Worm (Caenorhabditis elegans) whole organism, young adult: ENCODE measurements around the gene gpa-4.
A peak's percentile ranks its signal among the peaks of the same experiment; 100 is the strongest.

Experiments
- B0261.1 ChIP-seq: sonication (generic microtip); optimal IDR thresholded peaks from 2 replicates; lab custom pipeline; 2016; ENCODE audit warnings: mild to moderate bottlenecking, missing genetic modification characterization, moderate library complexity, missing compliant biosample characterization
- C06A6.2 ChIP-seq: fragments of 200-800 bp; sonication (Bioruptor generic); conservative IDR thresholded peaks from 2 replicates; pipeline ENCODE4 v1.3.6; 2022; ENCODE audit warnings: missing genetic modification characterization, missing compliant biosample characterization
- F10E7.11 ChIP-seq: sonication (generic microtip); optimal IDR thresholded peaks from 2 replicates; lab custom pipeline; 2017; ENCODE audit warnings: mild to moderate bottlenecking, missing genetic modification characterization, moderate library complexity, missing compliant biosample characterization
- F22D6.2 ChIP-seq: sonication (generic microtip); optimal IDR thresholded peaks from 2 replicates; lab custom pipeline; 2016; ENCODE audit warnings: mild to moderate bottlenecking, missing genetic modification characterization, missing compliant biosample characterization
- F55B11.4 ChIP-seq: sonication (generic microtip); optimal IDR thresholded peaks from 2 replicates; lab custom pipeline; 2016; ENCODE audit warnings: missing compliant biosample characterization, missing genetic modification characterization, borderline replicate concordance; ENCODE audit not compliant: insufficient read depth
- T26A5.8 ChIP-seq: sonication (generic microtip); optimal IDR thresholded peaks from 2 replicates; lab custom pipeline; 2016; ENCODE audit warnings: missing genetic modification characterization, missing compliant biosample characterization
- Y56A3A.18 ChIP-seq: fragments of 200-800 bp; sonication (Bioruptor generic); IDR thresholded peaks from 2 replicates; pipeline ENCODE4 v1.3.6; 2022; ENCODE audit warnings: missing genetic modification reagents, missing genetic modification characterization, missing compliant biosample characterization
- Y95B8A.8 ChIP-seq: fragments of 200-800 bp; sonication (Bioruptor generic); IDR thresholded peaks from 2 replicates; pipeline ENCODE4 v1.3.6; 2022; ENCODE audit warnings: missing genetic modification reagents, missing genetic modification characterization, missing compliant biosample characterization
- akir-1 ChIP-seq: fragments of 200-800 bp; sonication (Bioruptor generic); optimal IDR thresholded peaks from 2 replicates; lab custom pipeline; 2018; ENCODE audit warnings: mild to moderate bottlenecking, missing genetic modification characterization, moderate library complexity, missing compliant biosample characterization
- ama-1 ChIP-seq, 3 experiments: fragments of 150-350 bp in 1 of 3; sonication (generic microtip) in 2 of 3; optimal IDR thresholded peaks; 2 replicates each; lab custom pipeline; 2014 to 2018; ENCODE audit warnings: missing biosample characterization in 2 of 3, missing genetic modification characterization in 2 of 3, missing genetic modification reagents in 2 of 3
- aptf-2 ChIP-seq: fragments of 200-800 bp; sonication (Bioruptor generic); conservative IDR thresholded peaks from 2 replicates; pipeline ENCODE4 v1.3.6; 2022; ENCODE audit warnings: missing genetic modification reagents, missing genetic modification characterization, missing compliant biosample characterization
- aptf-3 ChIP-seq: fragments of 200-800 bp; sonication (Bioruptor generic); IDR thresholded peaks from 2 replicates; pipeline ENCODE4 v1.3.6; 2022; ENCODE audit warnings: missing genetic modification characterization, missing compliant biosample characterization
- atf-7 ChIP-seq: sonication (generic microtip); optimal IDR thresholded peaks from 2 replicates; lab custom pipeline; 2017; ENCODE audit warnings: mild to moderate bottlenecking, missing genetic modification characterization, missing compliant biosample characterization
- attf-6 ChIP-seq: fragments of 200-800 bp; sonication (Bioruptor generic); IDR thresholded peaks from 2 replicates; pipeline ENCODE4 v1.3.6; 2022; ENCODE audit warnings: missing genetic modification reagents, missing genetic modification characterization, missing compliant biosample characterization
- bed-1 ChIP-seq: fragments of 200-800 bp; sonication (Bioruptor generic); IDR thresholded peaks from 2 replicates; pipeline ENCODE4 v1.3.6; 2022; ENCODE audit warnings: missing genetic modification reagents, missing genetic modification characterization, missing compliant biosample characterization
- ceh-100 ChIP-seq: fragments of 200-800 bp; sonication (Bioruptor generic); IDR thresholded peaks from 2 replicates; pipeline ENCODE4 v1.3.6; 2022; ENCODE audit warnings: missing genetic modification reagents, missing genetic modification characterization, missing compliant biosample characterization
- ceh-58 ChIP-seq: fragments of 200-800 bp; sonication (Bioruptor generic); IDR thresholded peaks from 2 replicates; pipeline ENCODE4 v1.3.6; 2022; ENCODE audit warnings: missing genetic modification characterization, missing compliant biosample characterization
- ceh-79 ChIP-seq: sonication (generic microtip); optimal IDR thresholded peaks from 2 replicates; lab custom pipeline; 2017; ENCODE audit warnings: mild to moderate bottlenecking, missing genetic modification characterization, missing compliant biosample characterization
- die-1 ChIP-seq: sonication (generic microtip); optimal IDR thresholded peaks from 2 replicates; lab custom pipeline; 2016; ENCODE audit warnings: missing genotype, mild to moderate bottlenecking, missing genetic modification characterization, missing compliant biosample characterization
- dpff-1 ChIP-seq: sonication (generic microtip); optimal IDR thresholded peaks from 2 replicates; lab custom pipeline; 2017; ENCODE audit warnings: mild to moderate bottlenecking, missing genetic modification characterization, missing compliant biosample characterization
- efl-1 ChIP-seq: fragments of 150-350 bp; optimal IDR thresholded peaks from 2 replicates; lab custom pipeline; 2014; ENCODE audit warnings: missing biosample characterization, missing genetic modification reagents, missing genetic modification characterization
- egrh-3 ChIP-seq: fragments of 200-800 bp; sonication (Bioruptor generic); IDR thresholded peaks from 2 replicates; pipeline ENCODE4 v1.3.6; 2022; ENCODE audit warnings: missing genetic modification reagents, missing genetic modification characterization, missing compliant biosample characterization
- him-1 ChIP-seq: sonication (generic microtip); optimal IDR thresholded peaks from 2 replicates; lab custom pipeline; 2016; ENCODE audit warnings: missing genotype, missing genetic modification reagents, missing genetic modification characterization, missing compliant biosample characterization
- hmg-1.2 ChIP-seq: fragments of 200-800 bp; sonication (Bioruptor generic); IDR thresholded peaks from 2 replicates; pipeline ENCODE4 v1.3.6; 2022; ENCODE audit warnings: missing genetic modification reagents, missing genetic modification characterization, missing compliant biosample characterization
- lag-1 ChIP-seq: fragments of 200-800 bp; sonication (Bioruptor generic); IDR thresholded peaks from 2 replicates; pipeline ENCODE4 v1.3.6; 2022; ENCODE audit warnings: missing genetic modification reagents, missing genetic modification characterization, missing compliant biosample characterization
- let-526 ChIP-seq: fragments of 200-800 bp; sonication (Bioruptor generic); IDR thresholded peaks from 2 replicates; pipeline ENCODE4 v1.3.6; 2022; ENCODE audit warnings: missing genetic modification reagents, missing genetic modification characterization, missing compliant biosample characterization
- lin-35 ChIP-seq, 3 experiments: fragments of 150-350 bp in 2 of 3; sonication (generic microtip) in 1 of 3; optimal IDR thresholded peaks; 2 replicates each; lab custom pipeline; 2014 to 2018; ENCODE audit warnings: missing biosample characterization in 3 of 3, missing genetic modification characterization in 3 of 3, missing genetic modification reagents in 3 of 3
- lin-40 ChIP-seq: sonication (generic microtip); optimal IDR thresholded peaks from 2 replicates; lab custom pipeline; 2016; ENCODE audit warnings: missing genetic modification characterization, mild to moderate bottlenecking, missing compliant biosample characterization, missing genotype, missing genetic modification reagents
- lir-1 ChIP-seq: fragments of 200-800 bp; sonication (Bioruptor generic); conservative IDR thresholded peaks from 2 replicates; pipeline ENCODE4 v1.3.6; 2022; ENCODE audit warnings: missing genetic modification reagents, missing genetic modification characterization, missing compliant biosample characterization
- lsy-27 ChIP-seq: sonication (generic microtip); optimal IDR thresholded peaks from 2 replicates; lab custom pipeline; 2017; ENCODE audit warnings: missing genetic modification characterization, mild to moderate bottlenecking, missing compliant biosample characterization, antibody characterized with exemption, missing genotype, borderline replicate concordance; ENCODE audit not compliant: insufficient read depth
- madf-10 ChIP-seq: sonication (generic microtip); optimal IDR thresholded peaks from 2 replicates; lab custom pipeline; 2016; ENCODE audit warnings: mild to moderate bottlenecking, missing genetic modification characterization, missing compliant biosample characterization
- madf-6 ChIP-seq: fragments of 200-800 bp; sonication (Bioruptor generic); IDR thresholded peaks from 2 replicates; pipeline ENCODE4 v1.3.6; 2022; ENCODE audit warnings: missing genetic modification reagents, missing genetic modification characterization, missing compliant biosample characterization
- madf-8 ChIP-seq: fragments of 200-800 bp; sonication (Bioruptor generic); conservative IDR thresholded peaks from 2 replicates; pipeline ENCODE4 v1.3.6; 2022; ENCODE audit warnings: missing genetic modification reagents, missing genetic modification characterization, missing compliant biosample characterization
- nfya-1 ChIP-seq: sonication (generic microtip); optimal IDR thresholded peaks from 2 replicates; lab custom pipeline; 2017; ENCODE audit warnings: antibody characterized with exemption, missing compliant biosample characterization, missing genetic modification characterization, borderline replicate concordance; ENCODE audit not compliant: insufficient read depth
- nhr-179 ChIP-seq: sonication (generic microtip); optimal IDR thresholded peaks from 2 replicates; lab custom pipeline; 2016; ENCODE audit warnings: mild to moderate bottlenecking, missing genetic modification characterization, missing compliant biosample characterization
- pbrm-1 ChIP-seq: fragments of 200-800 bp; sonication (Bioruptor generic); IDR thresholded peaks from 2 replicates; pipeline ENCODE4 v1.3.6; 2022; ENCODE audit warnings: missing genetic modification reagents, missing genetic modification characterization, missing compliant biosample characterization
- pha-4 ChIP-seq: fragments of 150-350 bp; sonication (generic microtip); optimal IDR thresholded peaks from 2 replicates; lab custom pipeline; 2014; ENCODE audit warnings: missing biosample characterization, missing genetic modification reagents, missing genetic modification characterization
- rec-8 ChIP-seq, 2 experiments: sonication (generic microtip); optimal IDR thresholded peaks; 2 replicates each; lab custom pipeline; 2016; ENCODE audit warnings: mild to moderate bottlenecking in 2 of 2, missing genetic modification characterization in 2 of 2, missing genetic modification reagents in 2 of 2, missing genotype in 2 of 2, missing biosample characterization in 1 of 2, missing compliant biosample characterization in 1 of 2, moderate library complexity in 1 of 2
- rpc-1 ChIP-seq, 2 experiments: fragments of 150-350 bp in 1 of 2; sonication (generic microtip) in 1 of 2; optimal IDR thresholded peaks; 2 replicates each; lab custom pipeline; 2014 to 2018; ENCODE audit warnings: missing biosample characterization in 1 of 2, missing genetic modification characterization in 1 of 2, missing genetic modification reagents in 1 of 2, missing genotype in 1 of 2
- sea-2 ChIP-seq: fragments of 200-800 bp; sonication (Bioruptor generic); IDR thresholded peaks from 2 replicates; pipeline ENCODE4 v1.3.6; 2022; ENCODE audit warnings: missing genetic modification characterization, missing compliant biosample characterization
- snpc-3.4 ChIP-seq: sonication (generic microtip); optimal IDR thresholded peaks from 2 replicates; lab custom pipeline; 2017; ENCODE audit warnings: missing genetic modification characterization, mild to moderate bottlenecking, missing compliant biosample characterization, antibody characterized with exemption, moderate library complexity, missing genotype, missing genetic modification reagents
- snpc-4 ChIP-seq, 5 experiments: fragments of 150-350 bp in 1 of 5; sonication (generic microtip) in 4 of 5; optimal IDR thresholded peaks; 2 replicates each; lab custom pipeline; 2014 to 2018; ENCODE audit warnings: missing genetic modification characterization in 5 of 5, missing biosample characterization in 3 of 5, antibody characterized with exemption in 2 of 5, mild to moderate bottlenecking in 2 of 5, missing compliant biosample characterization in 2 of 5, missing genotype in 2 of 5, moderate library complexity in 2 of 5, missing genetic modification reagents in 1 of 5
- tbp1 ChIP-seq: fragments of 200-800 bp; sonication (Bioruptor generic); optimal IDR thresholded peaks from 2 replicates; lab custom pipeline; 2018; ENCODE audit warnings: mild to moderate bottlenecking, missing genetic modification characterization, missing compliant biosample characterization
- unc-130 ChIP-seq: sonication (generic microtip); optimal IDR thresholded peaks from 2 replicates; lab custom pipeline; 2016; ENCODE audit warnings: missing genetic modification reagents, missing genetic modification characterization, missing compliant biosample characterization
- xnd-1 ChIP-seq: sonication (generic microtip); optimal IDR thresholded peaks from 2 replicates; lab custom pipeline; 2016; ENCODE audit warnings: missing genotype, missing genetic modification reagents, missing genetic modification characterization, missing compliant biosample characterization
- zim-3 ChIP-seq: sonication (generic microtip); optimal IDR thresholded peaks from 2 replicates; lab custom pipeline; 2017; ENCODE audit warnings: mild to moderate bottlenecking, missing genetic modification characterization, moderate library complexity, missing compliant biosample characterization
- ztf-22 ChIP-seq: fragments of 200-800 bp; sonication (Bioruptor generic); optimal IDR thresholded peaks from 2 replicates; lab custom pipeline; 2018; ENCODE audit warnings: mild to moderate bottlenecking, missing genetic modification characterization, moderate library complexity, missing compliant biosample characterization

The gpa-4 gene

DNA sequence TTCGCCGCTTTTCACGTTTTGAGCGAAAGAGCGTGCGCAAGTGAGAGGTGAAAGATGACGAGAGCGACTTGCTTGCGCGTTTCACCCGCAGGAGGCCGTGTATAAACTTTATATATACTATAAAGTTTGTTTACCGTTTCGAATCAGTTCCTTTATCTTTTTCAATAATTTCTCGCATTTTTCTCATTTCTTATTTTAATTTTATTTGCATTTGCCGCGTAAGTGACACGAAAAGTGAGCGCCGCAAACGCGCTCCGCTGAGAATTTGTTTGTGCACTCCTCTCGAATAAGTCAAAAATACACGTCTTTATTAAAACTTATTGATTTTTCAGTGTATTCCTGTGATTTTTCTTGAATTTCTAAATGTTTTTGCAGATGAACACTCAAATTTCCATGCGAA is 42.1 kb downstream of the gpa-4 start, which contains the start of gene mrpl-55 (continued):
- TF ChIP-seq die-1 (tag; lab: Kevin White, UChicago) (no peak), F22D6.2 (tag; lab: Kevin White, UChicago) (peak; percentile 20), F55B11.4 (tag; lab: Kevin White, UChicago) (no peak), nhr-179 (tag; lab: Kevin White, UChicago) (no peak), pha-4 (tag; lab: Kevin White, UChicago) (no peak), lin-40 (peak; percentile 79), atf-7 (no peak), B0261.1 (tag; lab: Kevin White, UChicago) (no peak), madf-8 (GFP tag; lab: Robert Waterston, UW) (no peak), ceh-58 (no peak), T26A5.8 (tag; lab: Kevin White, UChicago) (no peak), nfya-1 (tag; lab: Kevin White, UChicago) (no peak), akir-1 (GFP tag; lab: Kevin White, UChicago) (no peak), him-1 (tag; lab: Kevin White, UChicago) (peak; percentile 41), lir-1 (GFP tag; lab: Robert Waterston, UW) (no peak; the same call in 1 of the 2 replicates), aptf-2 (0 out of 2 replicates have a peak, but pooled peaks have one; percentile 8), zim-3 (tag; lab: Kevin White, UChicago) (no peak), aptf-3 (GFP tag; lab: Robert Waterston, UW) (no peak), snpc-4 (GFP tag; optimal IDR thresholded peaks at IDR 0.05; lab: Kevin White, UChicago) (peak; percentile 13), snpc-4 (tag; optimal IDR thresholded peaks at IDR 0.05; lab: Kevin White, UChicago) (peak; percentile 24 to 65 (median 56)), ama-1 (optimal IDR thresholded peaks at IDR 0.05; lab: Kevin White, UChicago) (no peak), ama-1 (GFP tag; optimal IDR thresholded peaks at IDR 0.05; lab: Kevin White, UChicago) (no peak), hmg-1.2 (GFP tag; lab: Robert Waterston, UW) (peak; percentile 73), attf-6 (no peak), lag-1 (GFP tag; lab: Robert Waterston, UW) (no peak), egrh-3 (GFP tag; lab: Robert Waterston, UW) (no peak), unc-130 (GFP tag; lab: Kevin White, UChicago) (peak; percentile 18), efl-1 (GFP tag; lab: Kevin White, UChicago) (peak; percentile 69), ztf-22 (GFP tag; lab: Kevin White, UChicago) (no peak), F10E7.11 (tag; lab: Kevin White, UChicago) (no peak), let-526 (no peak), rec-8 (tag; optimal IDR thresholded peaks at IDR 0.05; lab: Kevin White, UChicago) (no peak), bed-1 (GFP tag; lab: Robert Waterston, UW) (no peak), xnd-1 (tag; lab: Kevin White, UChicago) (no peak), sea-2 (GFP tag; lab: Robert Waterston, UW) (no peak), pbrm-1 (GFP tag; lab: Robert Waterston, UW) (peak; percentile 47; the same call in 1 of the 2 replicates), tbp1 (GFP tag; lab: Kevin White, UChicago) (peak; percentile 50), lsy-27 (tag; lab: Kevin White, UChicago) (no peak), ceh-79 (no peak), ceh-100 (GFP tag; lab: Robert Waterston, UW) (peak; percentile 65), dpff-1 (tag; lab: Kevin White, UChicago) (no peak), C06A6.2 (GFP tag; lab: Robert Waterston, UW) (0 out of 2 replicates have a peak, but pooled peaks have one; percentile 9), snpc-3.4 (tag; lab: Kevin White, UChicago) (peak; percentile 41), Y95B8A.8 (no peak), Y56A3A.18 (no peak), rpc-1 (optimal IDR thresholded peaks at IDR 0.05; lab: Kevin White, UChicago) (no peak), rpc-1 (tag; optimal IDR thresholded peaks at IDR 0.05; lab: Kevin White, UChicago) (no peak), madf-6 (GFP tag; lab: Robert Waterston, UW) (0 out of 2 replicates have a peak, but pooled peaks have one; percentile 27), lin-35 (GFP tag; optimal IDR thresholded peaks at IDR 0.05; lab: Kevin White, UChicago) (peak in 1 of 3 experiments; percentile 91), madf-10 (tag; lab: Kevin White, UChicago) (peak; percentile 21)
